Worm (Caenorhabditis elegans): ENCODE measurements around the gene F32D1.7.

F32D1.7 gene

DNA sequence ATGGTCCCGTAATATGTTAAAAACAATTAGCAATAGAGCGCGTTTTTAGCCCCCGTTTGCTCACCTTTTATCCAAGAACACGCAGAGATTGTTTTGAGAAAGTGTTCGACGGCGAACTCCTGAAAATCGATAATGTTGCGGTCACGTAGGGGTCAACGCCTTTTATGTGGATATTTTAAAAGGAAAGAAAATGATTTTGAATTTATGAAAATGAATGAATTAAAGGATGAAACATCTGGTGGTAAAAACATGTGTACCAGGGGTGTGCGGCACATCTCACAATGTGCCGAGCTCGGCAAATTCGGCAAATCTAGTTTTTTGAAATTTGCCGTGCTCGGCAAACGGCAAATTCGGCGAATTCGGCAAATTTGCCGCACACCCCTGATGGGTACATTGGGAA is 24.1 kb upstream of the F32D1.7 start, which contains the start of gene F13A2.4:
TSS of gene F13A2.4 (minus strand) at position 101 of the 400 bp plus-strand sequence.
- TF ChIP-seq dao-5 (tag; optimal IDR thresholded peaks at IDR 0.05) = no peak
- no peak for TF ChIP-seq W03F9.2 (tag; optimal IDR thresholded peaks at IDR 0.05)
- TF ChIP-seq him-1 (tag; optimal IDR thresholded peaks at IDR 0.05) = no peak

ce11 chrV:4398884-4399283 is 22.9 kb upstream of the F32D1.7 start:
- TF ChIP-seq dao-5 (tag; optimal IDR thresholded peaks at IDR 0.05) (no peak), W03F9.2 (tag; optimal IDR thresholded peaks at IDR 0.05) (no peak), him-1 (tag; optimal IDR thresholded peaks at IDR 0.05) (no peak)

DNA sequence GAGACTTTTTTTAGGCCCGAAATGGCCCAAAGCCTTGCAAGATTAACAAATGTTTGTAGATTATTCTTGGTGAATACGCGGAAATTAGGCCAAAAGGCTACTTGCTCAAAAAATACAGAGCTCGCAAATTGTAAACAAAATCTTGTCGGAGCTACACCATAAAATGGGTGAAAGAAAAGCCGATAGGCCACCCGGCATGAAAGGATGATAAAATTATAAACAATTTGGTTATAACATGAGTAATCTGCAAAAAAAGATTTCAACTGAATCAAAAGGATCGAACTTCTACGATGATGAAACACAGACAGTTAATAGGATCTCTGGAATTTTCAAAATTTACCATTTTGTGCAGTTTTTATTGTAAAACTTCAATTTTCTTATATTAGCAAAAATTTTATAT is 22.2 kb upstream of the F32D1.7 start:
- TF ChIP-seq W03F9.2 (tag; optimal IDR thresholded peaks at IDR 0.05) = no peak
- no peak for TF ChIP-seq dao-5 (tag; optimal IDR thresholded peaks at IDR 0.05)
- TF ChIP-seq him-1 (tag; optimal IDR thresholded peaks at IDR 0.05) = no peak

ce11 chrV:4396257-4396656 is 20.3 kb upstream of the F32D1.7 start, which contains the start of gene F13A2.3:
TSS of gene F13A2.3 (minus strand) at chrV:4396357.
- TF ChIP-seq W03F9.2 (tag; optimal IDR thresholded peaks at IDR 0.05) (no peak), him-1 (tag; optimal IDR thresholded peaks at IDR 0.05) (no peak), dao-5 (tag; optimal IDR thresholded peaks at IDR 0.05) (no peak)

DNA sequence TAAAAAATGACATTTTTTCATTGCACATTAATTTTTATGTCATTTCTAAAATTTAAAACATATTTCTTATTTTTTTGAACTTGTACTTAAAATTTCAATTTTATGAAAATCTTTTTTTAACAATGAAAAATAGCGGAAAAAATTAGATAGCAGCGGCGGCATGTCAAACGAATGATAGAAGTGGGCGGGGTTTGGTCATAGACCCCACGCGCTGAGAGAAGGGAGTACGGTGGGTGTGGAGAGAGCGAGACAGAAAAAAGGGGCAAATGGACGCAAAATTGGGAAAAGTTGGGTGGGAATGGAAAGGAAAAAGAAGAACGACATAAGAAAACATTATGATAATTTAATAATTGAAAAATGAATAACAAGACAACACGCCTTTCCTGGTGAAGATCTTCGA is 11.9 kb upstream of the F32D1.7 start:
- no peak for TF ChIP-seq him-1 (tag; optimal IDR thresholded peaks at IDR 0.05)

DNA sequence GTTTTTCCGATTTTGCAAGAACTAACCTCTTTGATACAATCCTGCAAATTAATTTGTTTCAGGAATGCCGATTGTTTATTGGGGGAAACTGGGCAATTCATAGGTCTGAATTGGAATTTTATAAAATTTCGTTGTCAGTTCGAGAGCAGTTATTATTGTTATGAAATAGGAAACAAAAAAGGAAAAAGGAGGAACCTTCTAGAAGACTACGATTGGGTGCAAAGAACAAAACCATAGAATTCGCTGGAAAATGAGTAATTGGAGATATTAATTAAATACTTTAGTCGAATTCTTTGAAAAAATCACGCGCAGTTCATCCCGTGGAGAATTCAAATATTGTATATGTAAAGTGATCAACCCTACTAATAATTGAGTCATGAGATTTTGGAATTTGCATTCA is 11.4 kb upstream of the F32D1.7 start, which contains the start of gene F13A2.9:
TSS of gene F13A2.9 (minus strand) at position 101 of the 400 bp plus-strand sequence.
- TF ChIP-seq W03F9.2 (tag; optimal IDR thresholded peaks at IDR 0.05) = no peak
- no peak for TF ChIP-seq him-1 (tag; optimal IDR thresholded peaks at IDR 0.05)
- no peak for TF ChIP-seq dao-5 (tag; optimal IDR thresholded peaks at IDR 0.05)

ce11 chrV:4386173-4386572 is 10.2 kb upstream of the F32D1.7 start, which contains the start of gene F13A2.10:
TSS of gene F13A2.10 (minus strand) at chrV:4386273.
- TF ChIP-seq him-1 (tag; optimal IDR thresholded peaks at IDR 0.05) = no peak
- no peak for TF ChIP-seq W03F9.2 (tag; optimal IDR thresholded peaks at IDR 0.05)
- TF ChIP-seq dao-5 (tag; optimal IDR thresholded peaks at IDR 0.05) = no peak

DNA sequence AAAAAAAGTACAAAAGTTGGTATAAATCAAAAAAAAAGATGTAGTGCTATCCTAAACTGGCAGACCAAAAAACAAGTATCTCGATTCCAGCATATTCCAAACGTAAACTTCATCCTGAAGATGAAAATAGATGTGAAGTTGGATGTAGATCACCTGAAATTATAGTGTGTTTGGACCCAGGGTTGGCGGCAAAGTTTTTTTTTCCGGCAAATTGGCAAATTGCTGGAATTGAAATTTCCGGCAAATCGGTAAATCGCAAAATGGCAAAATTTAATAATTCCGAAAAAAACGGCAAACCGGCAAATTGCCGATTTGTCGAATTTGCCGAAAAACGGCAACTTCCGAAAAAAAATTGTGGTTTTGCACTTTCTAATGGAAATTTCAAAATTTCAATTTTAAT is 8.5 kb upstream of the F32D1.7 start, which contains the start of gene F13A2.2:
TSS of gene F13A2.2 (minus strand) at position 101 of the 400 bp plus-strand sequence.
- no peak for TF ChIP-seq him-1 (tag; optimal IDR thresholded peaks at IDR 0.05)
- TF ChIP-seq dao-5 (tag; optimal IDR thresholded peaks at IDR 0.05) = no peak
- TF ChIP-seq W03F9.2 (tag; optimal IDR thresholded peaks at IDR 0.05) = no peak

DNA sequence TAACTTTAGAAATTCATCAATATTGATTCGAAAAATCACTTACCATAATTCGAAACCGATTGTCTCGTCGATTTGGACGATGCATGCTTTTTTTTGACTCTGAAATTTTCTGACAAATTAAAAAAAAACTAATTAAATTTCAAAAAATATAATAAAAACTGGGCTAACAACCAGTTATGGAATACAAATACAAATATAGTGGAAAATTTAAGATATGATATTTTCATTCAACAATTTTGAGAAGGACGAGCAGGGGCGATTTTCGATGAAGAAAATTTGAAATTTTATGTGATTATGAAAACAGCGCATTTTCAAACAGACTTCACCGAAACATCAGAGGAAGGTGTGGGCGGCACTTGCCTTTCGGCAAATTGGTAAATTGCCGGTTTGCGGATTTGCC is 6.3 kb upstream of the F32D1.7 start, which contains the start of gene F13A2.1:
TSS of gene F13A2.1 (minus strand) at position 101 of the 400 bp plus-strand sequence.
- TF ChIP-seq W03F9.2 (tag; optimal IDR thresholded peaks at IDR 0.05) = no peak
- TF ChIP-seq dao-5 (tag; optimal IDR thresholded peaks at IDR 0.05) = no peak
- no peak for TF ChIP-seq him-1 (tag; optimal IDR thresholded peaks at IDR 0.05)

DNA sequence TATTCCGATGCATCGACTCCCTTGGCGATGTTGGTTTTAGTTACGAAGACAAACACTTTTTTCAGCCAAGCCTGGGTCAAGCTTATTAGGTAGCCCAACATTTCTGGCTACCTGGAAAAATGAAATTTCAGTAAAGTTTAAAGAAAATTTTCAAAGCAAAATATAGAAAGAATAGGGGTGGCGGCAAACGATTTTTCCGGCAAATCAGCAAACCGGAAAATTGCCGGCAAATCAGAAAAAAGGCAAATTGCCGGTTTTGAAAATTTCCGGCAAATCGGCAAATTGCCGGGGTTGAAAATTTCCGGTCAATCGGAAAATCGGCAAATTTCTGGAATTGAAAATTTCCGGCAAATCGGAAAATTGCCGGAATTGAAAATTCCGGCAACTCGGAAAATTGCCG is 1.6 kb upstream of the F32D1.7 start, which contains the start of gene F32D1.8:
TSS of gene F32D1.8 (minus strand) at position 101 of the 400 bp plus-strand sequence.
- TF ChIP-seq dao-5 (tag; optimal IDR thresholded peaks at IDR 0.05) = no peak
- no peak for TF ChIP-seq W03F9.2 (tag; optimal IDR thresholded peaks at IDR 0.05)
- no peak for TF ChIP-seq him-1 (tag; optimal IDR thresholded peaks at IDR 0.05)

- no peak for TF ChIP-seq him-1 (tag; optimal IDR thresholded peaks at IDR 0.05)
- TF ChIP-seq dao-5 (tag; optimal IDR thresholded peaks at IDR 0.05) = no peak
- no peak for TF ChIP-seq W03F9.2 (tag; optimal IDR thresholded peaks at IDR 0.05)
Measured at ce11 chrV:4374625-4375024, 1.3 kb downstream of the F32D1.7 start, which contains the start of gene neg-1. TSS of gene neg-1 (minus strand) at chrV:4374874.

- TF ChIP-seq him-1 (tag; optimal IDR thresholded peaks at IDR 0.05) = no peak
- TF ChIP-seq dao-5 (tag; optimal IDR thresholded peaks at IDR 0.05) = no peak
- no peak for TF ChIP-seq W03F9.2 (tag; optimal IDR thresholded peaks at IDR 0.05)
Measured at ce11 chrV:4373656-4374055, 2.3 kb downstream of the F32D1.7 start.

- no peak for TF ChIP-seq dao-5 (tag; optimal IDR thresholded peaks at IDR 0.05)
- TF ChIP-seq W03F9.2 (tag; optimal IDR thresholded peaks at IDR 0.05) = no peak
- no peak for TF ChIP-seq him-1 (tag; optimal IDR thresholded peaks at IDR 0.05)
Measured at ce11 chrV:4372986-4373385, 3.0 kb downstream of the F32D1.7 start.

- TF ChIP-seq dao-5 (tag; optimal IDR thresholded peaks at IDR 0.05) (no peak), him-1 (tag; optimal IDR thresholded peaks at IDR 0.05) (no peak), W03F9.2 (tag; optimal IDR thresholded peaks at IDR 0.05) (peak; percentile 6)
Measured at ce11 chrV:4371309-4371933, 4.6 kb downstream of the F32D1.7 start, which contains the start of the genes gmpr-1 and fipp-1. TSS of gene gmpr-1 (minus strand) at chrV:4371383. TSS of gene fipp-1 (plus strand) at chrV:4371807.
